Fruit fly (Drosophila melanogaster): ENCODE results near the gene Tdh.

Gene Tdh

DNA sequence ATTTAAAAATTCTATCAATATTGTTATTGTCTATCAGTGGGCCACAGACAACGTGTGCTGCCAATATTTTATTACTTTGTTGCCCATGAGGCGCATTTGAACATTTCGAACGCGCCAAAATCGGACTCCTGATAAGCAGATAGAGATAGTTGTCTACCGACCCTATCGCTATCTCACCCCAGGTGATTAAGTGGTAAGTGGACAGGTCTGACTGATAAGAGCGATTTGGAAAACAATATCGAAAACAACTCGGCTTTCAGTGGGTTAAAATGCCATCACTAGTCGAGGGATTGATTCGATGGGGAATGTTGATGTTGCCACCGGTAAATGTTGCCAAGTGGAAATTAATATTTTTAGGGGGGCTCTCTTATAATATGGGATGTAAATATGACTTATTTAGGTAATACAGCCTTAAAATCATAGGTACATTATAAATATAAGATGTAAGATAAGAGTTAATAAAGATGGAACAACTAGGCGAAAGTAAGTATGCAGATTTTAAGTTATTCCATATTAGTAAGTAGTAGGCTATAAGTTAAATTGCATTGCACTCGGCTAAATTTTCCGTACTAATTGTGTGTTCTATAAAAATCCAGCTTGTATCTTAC, 24.9 kb downstream of the Tdh start, which contains the start of gene ND-39 (continued):
- peak; percentile 17 for TF ChIP-seq sd (tag; optimal IDR thresholded peaks at IDR 0.05)
- no peak for TF ChIP-seq YL-1 (GFP tag; optimal IDR thresholded peaks at IDR 0.05)
- TF ChIP-seq fd102C (GFP tag; optimal IDR thresholded peaks at IDR 0.05): no peak
- no peak for TF ChIP-seq ewg (GFP tag; optimal IDR thresholded peaks at IDR 0.05)
- no peak for TF ChIP-seq klu (GFP tag; IDR thresholded peaks at IDR 0.05)
- TF ChIP-seq Hand (GFP tag; optimal IDR thresholded peaks at IDR 0.05): no peak
- no peak for TF ChIP-seq unpg (GFP tag; optimal IDR thresholded peaks at IDR 0.05)
- no peak for TF ChIP-seq CG31388 (GFP tag; optimal IDR thresholded peaks at IDR 0.05)
- TF ChIP-seq dm (GFP tag; optimal IDR thresholded peaks at IDR 0.05): no peak
- TF ChIP-seq CG11504 (tag; optimal IDR thresholded peaks at IDR 0.05): peak; percentile 100
- peak; percentile 35 for TF ChIP-seq CG34376 (GFP tag; optimal IDR thresholded peaks at IDR 0.05)
- no peak for TF ChIP-seq ranshi (GFP tag; IDR thresholded peaks at IDR 0.05)
- TF ChIP-seq CG15073 (GFP tag; optimal IDR thresholded peaks at IDR 0.05): no peak
- TF ChIP-seq kah (GFP tag; optimal IDR thresholded peaks at IDR 0.05): no peak
- TF ChIP-seq Ptx1 (GFP tag; IDR thresholded peaks at IDR 0.05): no peak
- no peak for TF ChIP-seq CG4424 (GFP tag; optimal IDR thresholded peaks at IDR 0.05)
- TF ChIP-seq peb (GFP tag; IDR thresholded peaks at IDR 0.05): no peak
- TF ChIP-seq tin (GFP tag; optimal IDR thresholded peaks at IDR 0.05): no peak
- no peak for TF ChIP-seq CG30403 (GFP tag; optimal IDR thresholded peaks at IDR 0.05)
- no peak for TF ChIP-seq E2f1 (GFP tag; IDR thresholded peaks at IDR 0.05)
- no peak for TF ChIP-seq abd-A (tag; optimal IDR thresholded peaks at IDR 0.05)
- no peak for TF ChIP-seq fd96Cb (tag; optimal IDR thresholded peaks at IDR 0.05)
- no peak for TF ChIP-seq vvl (GFP tag; IDR thresholded peaks at IDR 0.05)
- TF ChIP-seq vfl (GFP tag; optimal IDR thresholded peaks at IDR 0.05): no peak
- TF ChIP-seq CG7745 (tag; optimal IDR thresholded peaks at IDR 0.05): no peak
- TF ChIP-seq stwl (tag; optimal IDR thresholded peaks at IDR 0.05): peak; percentile 49
- TF ChIP-seq crp (GFP tag; optimal IDR thresholded peaks at IDR 0.05): no peak
- no peak for TF ChIP-seq pb (GFP tag; optimal IDR thresholded peaks at IDR 0.05)
- no peak for TF ChIP-seq Fer3 (tag; optimal IDR thresholded peaks at IDR 0.05)
- no peak for TF ChIP-seq CG7786 (GFP tag; optimal IDR thresholded peaks at IDR 0.05)
- peak; percentile 23 for TF ChIP-seq CG1832 (GFP tag; optimal IDR thresholded peaks at IDR 0.05)
- peak; percentile 7 for TF ChIP-seq Hey (tag; optimal IDR thresholded peaks at IDR 0.05)
- TF ChIP-seq maf-S (GFP tag; optimal IDR thresholded peaks at IDR 0.05): no peak
- no peak for TF ChIP-seq CG11456 (GFP tag; IDR thresholded peaks at IDR 0.05)
- no peak for TF ChIP-seq corto (GFP tag; optimal IDR thresholded peaks at IDR 0.05)
- TF ChIP-seq zen2 (GFP tag; IDR thresholded peaks at IDR 0.05; ENCODE audit: partially characterized antibody): no peak

DNA sequence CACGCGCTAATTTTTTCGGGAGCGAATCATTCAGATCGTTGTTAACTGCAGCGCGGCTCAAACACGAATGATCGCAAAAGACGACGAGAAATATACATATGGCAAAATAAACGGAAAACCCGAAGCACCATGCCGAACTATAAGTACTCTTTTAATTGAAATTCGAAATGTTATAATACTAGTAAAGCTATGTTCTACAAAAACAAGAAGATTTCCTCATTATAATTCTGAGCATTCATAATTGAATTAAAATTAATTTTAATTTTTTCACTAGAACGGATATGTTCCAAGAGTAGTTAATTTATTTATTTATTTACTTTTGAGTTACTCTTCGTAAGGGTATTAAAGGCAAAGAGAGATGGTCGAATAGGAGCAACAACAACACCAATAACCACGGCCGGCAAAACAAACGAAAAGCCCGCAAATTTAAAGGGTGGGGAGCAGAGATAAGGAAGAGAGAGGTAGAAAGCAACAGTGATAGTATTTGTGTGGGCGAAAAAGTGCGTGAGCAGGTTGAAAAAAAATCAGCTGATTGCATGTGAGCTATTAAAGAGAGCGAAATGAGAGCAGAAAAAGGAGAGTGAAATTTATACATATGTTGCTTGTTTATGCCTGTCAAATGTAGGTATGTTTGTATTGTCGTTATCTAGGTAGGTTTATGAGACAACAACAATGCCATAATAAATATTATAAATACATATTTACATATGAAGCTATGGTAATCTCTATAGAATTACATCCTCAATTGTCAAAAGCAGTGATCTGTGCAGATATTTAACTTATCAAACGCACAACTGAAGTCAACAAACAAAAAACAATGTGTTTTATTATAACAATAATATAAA, 26.9 kb downstream of the Tdh start:
- TF ChIP-seq CG11085 (GFP tag; IDR thresholded peaks at IDR 0.05): peak; percentile 58; the same call in 1 of the 2 replicates
- TF ChIP-seq shn (GFP tag; optimal IDR thresholded peaks at IDR 0.05): peak; percentile 36
- TF ChIP-seq al (GFP tag; IDR thresholded peaks at IDR 0.05): peak; percentile 75
- no peak for TF ChIP-seq pita (GFP tag; optimal IDR thresholded peaks at IDR 0.05)
- no peak for TF ChIP-seq CG10565 (GFP tag; optimal IDR thresholded peaks at IDR 0.05)
- TF ChIP-seq CG18262 (tag; optimal IDR thresholded peaks at IDR 0.05): peak; percentile 77
- TF ChIP-seq sens-2 (GFP tag; IDR thresholded peaks at IDR 0.05): 0 out of 2 replicates have a peak, but pooled peaks have one; percentile 20
- TF ChIP-seq CG12744 (GFP tag; optimal IDR thresholded peaks at IDR 0.05): no peak
- TF ChIP-seq CG4360 (GFP tag; IDR thresholded peaks at IDR 0.05): peak; percentile 67
- TF ChIP-seq CG31365 (tag; optimal IDR thresholded peaks at IDR 0.05): peak; percentile 0
- TF ChIP-seq CG11398 (GFP tag; optimal IDR thresholded peaks at IDR 0.05): no peak
- TF ChIP-seq sens (GFP tag): peak; percentile 89
- TF ChIP-seq insv (GFP tag; optimal IDR thresholded peaks at IDR 0.05): no peak
- peak; percentile 67 for TF ChIP-seq Xbp1 (GFP tag; optimal IDR thresholded peaks at IDR 0.05)
- peak; percentile 6 for TF ChIP-seq wek (GFP tag; optimal IDR thresholded peaks at IDR 0.05)
